Fruit fly (Drosophila melanogaster) whole organism, pupa: Measurements from ENCODE around the gene THG.

ENCODE experiments used
- CG10348 ChIP-seq: fragments of 200-800 bp; sonication (Bioruptor generic); IDR thresholded peaks from 2 replicates; pipeline ENCODE4 v1.3.6; 2022; ENCODE audit warnings: missing biosample characterization, missing genetic modification characterization
- CG12605 ChIP-seq: fragments of 200-800 bp; sonication (Bioruptor generic); IDR thresholded peaks from 2 replicates; pipeline ENCODE4 v1.3.6; 2022; ENCODE audit warnings: missing biosample characterization, missing genetic modification characterization
- CG13204 ChIP-seq: fragments of 200-800 bp; sonication (Bioruptor generic); optimal IDR thresholded peaks from 2 replicates; lab custom pipeline; 2018; ENCODE audit warnings: missing biosample characterization, mild to moderate bottlenecking, missing genetic modification characterization, moderate library complexity
- CG14655 ChIP-seq: fragments of 200-800 bp; sonication (Bioruptor generic); optimal IDR thresholded peaks from 3 replicates; lab custom pipeline; 2017; ENCODE audit warnings: mild to moderate bottlenecking, missing biosample characterization, missing genetic modification reagents, missing genetic modification characterization
- CG15710 ChIP-seq: fragments of 200-800 bp; sonication (Bioruptor generic); optimal IDR thresholded peaks from 2 replicates; lab custom pipeline; 2018; ENCODE audit warnings: missing biosample characterization, mild to moderate bottlenecking, missing genetic modification characterization, moderate library complexity
- CG17806 ChIP-seq: fragments of 200-800 bp; sonication (Bioruptor generic); optimal IDR thresholded peaks from 2 replicates; lab custom pipeline; 2018; ENCODE audit warnings: missing biosample characterization, mild to moderate bottlenecking, missing genetic modification characterization, moderate library complexity
- CG32121 ChIP-seq: fragments of 200-800 bp; sonication (Bioruptor generic); IDR thresholded peaks from 2 replicates; pipeline ENCODE4 v1.3.6; 2022; ENCODE audit warnings: missing biosample characterization, missing genetic modification characterization
- CG34367 ChIP-seq: fragments of 200-800 bp; sonication (Bioruptor generic); optimal IDR thresholded peaks from 2 replicates; lab custom pipeline; 2018; ENCODE audit warnings: missing biosample characterization, mild to moderate bottlenecking, missing genetic modification characterization
- CG4496 ChIP-seq: fragments of 200-800 bp; sonication (Bioruptor generic); IDR thresholded peaks from 3 replicates; pipeline ENCODE4 v1.3.6; 2022; ENCODE audit warnings: missing biosample characterization, missing genetic modification characterization
- CG8159 ChIP-seq: fragments of 200-800 bp; sonication (Bioruptor generic); optimal IDR thresholded peaks from 3 replicates; lab custom pipeline; 2018; ENCODE audit warnings: missing biosample characterization, mild to moderate bottlenecking, missing genetic modification characterization, moderate library complexity
- CG8301 ChIP-seq: fragments of 200-800 bp; sonication (Bioruptor generic); optimal IDR thresholded peaks from 2 replicates; lab custom pipeline; 2018; ENCODE audit warnings: missing biosample characterization, mild to moderate bottlenecking, missing genetic modification characterization
- CG9948 ChIP-seq: fragments of 200-800 bp; sonication (Bioruptor generic); optimal IDR thresholded peaks from 2 replicates; lab custom pipeline; 2018; ENCODE audit warnings: missing biosample characterization, mild to moderate bottlenecking, missing genetic modification characterization, moderate library complexity
- D1 ChIP-seq: fragments of 200-800 bp; sonication (Bioruptor generic); optimal IDR thresholded peaks from 2 replicates; lab custom pipeline; 2018; ENCODE audit warnings: missing biosample characterization, mild to moderate bottlenecking, missing genetic modification characterization, moderate library complexity
- EcR ChIP-seq: fragments of 200-800 bp; sonication (Bioruptor generic); optimal IDR thresholded peaks from 3 replicates; lab custom pipeline; 2019; ENCODE audit warnings: missing biosample characterization, missing genetic modification characterization, mild to moderate bottlenecking, moderate library complexity, missing genetic modification reagents
- Ets98B ChIP-seq: fragments of 200-800 bp; sonication (Bioruptor generic); IDR thresholded peaks from 2 replicates; pipeline ENCODE4 v1.3.6; 2022; ENCODE audit warnings: missing biosample characterization, missing genetic modification characterization
- Pif1A ChIP-seq: fragments of 200-800 bp; sonication (Bioruptor generic); optimal IDR thresholded peaks from 3 replicates; lab custom pipeline; 2016; ENCODE audit warnings: missing biosample characterization, missing genetic modification characterization
- Pif1B ChIP-seq: fragments of 200-800 bp; sonication (Bioruptor generic); optimal IDR thresholded peaks from 3 replicates; lab custom pipeline; 2016; ENCODE audit warnings: missing biosample characterization, missing genetic modification characterization
- Snoo ChIP-seq: fragments of 200-800 bp; sonication (Bioruptor generic); optimal IDR thresholded peaks from 3 replicates; lab custom pipeline; 2017; ENCODE audit warnings: missing biosample characterization, mild to moderate bottlenecking, missing genetic modification characterization, inconsistent platforms
- fd96Ca ChIP-seq: fragments of 200-800 bp; sonication (Bioruptor generic); IDR thresholded peaks from 3 replicates; pipeline ENCODE4 v1.3.6; 2022; ENCODE audit warnings: missing biosample characterization, missing genetic modification characterization
- gl ChIP-seq: fragments of 200-800 bp; sonication (Bioruptor generic); optimal IDR thresholded peaks from 2 replicates; lab custom pipeline; 2018; ENCODE audit warnings: missing biosample characterization, mild to moderate bottlenecking, missing genetic modification characterization
- rn ChIP-seq: fragments of 200-800 bp; sonication (Bioruptor generic); IDR thresholded peaks from 2 replicates; pipeline ENCODE4 v1.3.6; 2022; ENCODE audit warnings: missing biosample characterization, missing genetic modification characterization

The THG gene

dm6 chr2L:14995594-14996463 lies 13.7 kb downstream of the THG start:
- TF ChIP-seq rn = peak; percentile 91
- TF ChIP-seq CG13204 (GFP tag; lab: Kevin White, UChicago) = peak; percentile 79
- peak; percentile 92 for TF ChIP-seq Pif1B (GFP tag; lab: Kevin White, UChicago)
- peak; percentile 97 for TF ChIP-seq CG17806
- peak; percentile 98 for TF ChIP-seq CG15710 (tag; lab: Kevin White, UChicago)
- peak; percentile 96 for TF ChIP-seq D1 (tag; lab: Kevin White, UChicago)
- TF ChIP-seq Snoo = peak; percentile 85
- peak; percentile 91 for TF ChIP-seq Ets98B
- peak; percentile 91 for TF ChIP-seq CG14655 (GFP tag; lab: Kevin White, UChicago)
- peak; percentile 96 for TF ChIP-seq CG4496 (GFP tag; lab: Robert Waterston, UW)
- peak; percentile 98 for TF ChIP-seq CG8159 (tag; lab: Kevin White, UChicago)
- peak; percentile 97 for TF ChIP-seq CG32121 (GFP tag; lab: Robert Waterston, UW)
- TF ChIP-seq CG10348 (GFP tag; lab: Robert Waterston, UW) = peak; percentile 74; the same call in 1 of the 2 replicates
- peak; percentile 96 for TF ChIP-seq CG9948 (tag; lab: Kevin White, UChicago)
- peak; percentile 90 for TF ChIP-seq gl
- peak; percentile 88 for TF ChIP-seq Pif1A (GFP tag; lab: Kevin White, UChicago)
- peak; percentile 91 for TF ChIP-seq CG8301 (tag; lab: Kevin White, UChicago)
- peak; percentile 89 for TF ChIP-seq CG12605 (GFP tag; lab: Robert Waterston, UW)
- peak; percentile 94 for TF ChIP-seq CG34367 (tag; lab: Kevin White, UChicago)
- peak; percentile 90 for TF ChIP-seq fd96Ca (GFP tag; lab: Robert Waterston, UW)
- TF ChIP-seq EcR (GFP tag; lab: Kevin White, UChicago) = peak; percentile 82

DNA sequence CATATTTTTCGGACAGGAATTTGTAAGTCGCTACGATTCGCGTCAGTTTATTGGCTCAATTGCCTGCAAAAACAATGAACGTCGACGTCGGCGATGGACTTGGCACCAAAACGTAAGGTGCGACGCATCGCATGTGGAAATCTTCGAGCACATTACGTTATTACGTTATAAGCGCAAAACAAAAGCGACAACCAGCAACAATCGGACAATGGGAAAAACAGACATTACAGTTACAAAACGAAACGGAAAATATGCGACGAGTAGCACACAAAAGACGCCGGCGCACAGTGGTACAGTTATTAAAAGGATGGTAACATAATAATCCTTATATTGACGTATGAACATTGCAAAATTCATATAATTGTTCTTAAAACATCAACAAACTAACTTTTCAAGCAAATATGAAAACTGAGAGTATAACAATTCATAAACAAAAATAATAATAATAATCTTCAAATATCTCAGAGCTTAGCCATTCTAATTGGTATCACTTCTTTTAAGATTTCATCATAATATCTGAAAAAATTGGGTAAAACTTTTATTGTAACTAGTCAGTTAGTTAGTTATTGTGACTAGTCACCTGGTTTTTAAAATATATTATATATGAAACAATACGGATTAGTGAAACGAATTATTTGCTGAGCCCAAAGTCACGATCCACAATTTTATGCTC lies 14.6 kb downstream of the THG start:
- TF ChIP-seq Ets98B (no peak), CG8301 (tag; lab: Kevin White, UChicago) (no peak), CG9948 (tag; lab: Kevin White, UChicago) (peak; percentile 62), fd96Ca (GFP tag; lab: Robert Waterston, UW) (no peak), Pif1A (GFP tag; lab: Kevin White, UChicago) (no peak), gl (no peak), CG32121 (GFP tag; lab: Robert Waterston, UW) (no peak), CG8159 (tag; lab: Kevin White, UChicago) (peak; percentile 74), CG4496 (GFP tag; lab: Robert Waterston, UW) (peak; percentile 26; the same call in 1 of the 3 replicates), CG34367 (tag; lab: Kevin White, UChicago) (peak; percentile 47), rn (no peak), CG13204 (GFP tag; lab: Kevin White, UChicago) (no peak), Snoo (no peak), CG10348 (GFP tag; lab: Robert Waterston, UW) (no peak), EcR (GFP tag; lab: Kevin White, UChicago) (no peak), CG17806 (peak; percentile 39), CG12605 (GFP tag; lab: Robert Waterston, UW) (no peak), Pif1B (GFP tag; lab: Kevin White, UChicago) (peak; percentile 15), D1 (tag; lab: Kevin White, UChicago) (no peak), CG15710 (tag; lab: Kevin White, UChicago) (peak; percentile 73), CG14655 (GFP tag; lab: Kevin White, UChicago) (peak; percentile 17)

DNA sequence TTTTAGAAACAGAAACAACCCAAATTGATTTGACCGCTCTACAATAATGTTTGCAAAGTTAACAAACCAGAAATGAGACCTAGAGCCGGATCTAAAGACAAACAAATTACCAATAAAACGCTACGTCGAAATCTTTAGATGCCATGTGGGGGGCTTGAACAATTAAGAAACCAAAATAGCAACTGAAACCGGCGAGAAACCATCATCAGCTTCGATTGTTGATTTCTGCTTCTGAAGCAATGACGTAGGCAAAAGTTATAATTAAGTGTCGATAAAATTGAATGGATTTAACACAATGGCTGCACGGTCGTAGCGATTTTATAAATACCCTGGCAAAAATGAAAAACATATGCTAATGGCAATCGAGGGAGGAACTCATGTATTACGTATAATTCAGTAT lies 16.6 kb downstream of the THG start:
- TF ChIP-seq Ets98B (no peak), Pif1B (GFP tag; lab: Kevin White, UChicago) (no peak), rn (no peak), CG34367 (tag; lab: Kevin White, UChicago) (no peak), CG10348 (GFP tag; lab: Robert Waterston, UW) (no peak), CG9948 (tag; lab: Kevin White, UChicago) (no peak), fd96Ca (GFP tag; lab: Robert Waterston, UW) (no peak), gl (no peak), CG14655 (GFP tag; lab: Kevin White, UChicago) (no peak), CG4496 (GFP tag; lab: Robert Waterston, UW) (no peak), CG13204 (GFP tag; lab: Kevin White, UChicago) (no peak), D1 (tag; lab: Kevin White, UChicago) (no peak), CG8159 (tag; lab: Kevin White, UChicago) (no peak), EcR (GFP tag; lab: Kevin White, UChicago) (no peak), Snoo (no peak), CG15710 (tag; lab: Kevin White, UChicago) (no peak), CG12605 (GFP tag; lab: Robert Waterston, UW) (no peak), CG8301 (tag; lab: Kevin White, UChicago) (no peak), CG17806 (no peak), CG32121 (GFP tag; lab: Robert Waterston, UW) (no peak)

- TF ChIP-seq gl (no peak), EcR (GFP tag; lab: Kevin White, UChicago) (no peak), CG13204 (GFP tag; lab: Kevin White, UChicago) (no peak), fd96Ca (GFP tag; lab: Robert Waterston, UW) (no peak), CG12605 (GFP tag; lab: Robert Waterston, UW) (no peak), Pif1B (GFP tag; lab: Kevin White, UChicago) (no peak), CG4496 (GFP tag; lab: Robert Waterston, UW) (no peak), CG8301 (tag; lab: Kevin White, UChicago) (no peak), CG10348 (GFP tag; lab: Robert Waterston, UW) (no peak), Ets98B (no peak), Pif1A (GFP tag; lab: Kevin White, UChicago) (no peak), rn (no peak), D1 (tag; lab: Kevin White, UChicago) (no peak), CG17806 (no peak)
Measured at dm6 chr2L:14972836-14973235, 36.7 kb downstream of the THG start.
